Fruit fly (Drosophila melanogaster): ENCODE data around the gene CG33928.

The CG33928 gene

dm6 chr2L:17480943-17481580 is 44.7 kb upstream of the CG33928 start, which contains the start of the genes fws and Lamtor3 (continued):
- TF ChIP-seq CG1233 (GFP tag; optimal IDR thresholded peaks at IDR 0.05) = peak; percentile 98
- TF ChIP-seq Abd-B (GFP tag; optimal IDR thresholded peaks at IDR 0.05) = peak; percentile 98
- TF ChIP-seq CG4730 (GFP tag; IDR thresholded peaks at IDR 0.05) = peak; percentile 99
- TF ChIP-seq lab (GFP tag; optimal IDR thresholded peaks at IDR 0.05) = peak; percentile 99
- peak; percentile 79 for TF ChIP-seq MESR4 (GFP tag; optimal IDR thresholded peaks at IDR 0.05)
- peak; percentile 88 for TF ChIP-seq CG8281 (tag; optimal IDR thresholded peaks at IDR 0.05)
- TF ChIP-seq peb (GFP tag; IDR thresholded peaks at IDR 0.05) = peak; percentile 98
- peak; percentile 95 for TF ChIP-seq Vsx1 (GFP tag; optimal IDR thresholded peaks at IDR 0.05)
- peak; percentile 99 for TF ChIP-seq so (GFP tag; IDR thresholded peaks at IDR 0.05)
- peak; percentile 72 for TF ChIP-seq Mes4 (GFP tag; optimal IDR thresholded peaks at IDR 0.05)
- TF ChIP-seq CG11560 (tag; IDR thresholded peaks at IDR 0.05) = peak; percentile 92
- peak; percentile 99 for TF ChIP-seq tgo (GFP tag; IDR thresholded peaks at IDR 0.05)
- peak; percentile 98 for TF ChIP-seq zen (tag; optimal IDR thresholded peaks at IDR 0.05)
- TF ChIP-seq Mad (GFP tag; optimal IDR thresholded peaks at IDR 0.05) = peak; percentile 96
- peak; percentile 87 for TF ChIP-seq CG10321 (GFP tag; IDR thresholded peaks at IDR 0.05)
- TF ChIP-seq CG15514 (GFP tag; optimal IDR thresholded peaks at IDR 0.05) = peak; percentile 94
- TF ChIP-seq vfl (GFP tag; optimal IDR thresholded peaks at IDR 0.05) = peak; percentile 95
- peak; percentile 52 for TF ChIP-seq NC2α (GFP tag; optimal IDR thresholded peaks at IDR 0.05)
- TF ChIP-seq CG8388 (GFP tag; optimal IDR thresholded peaks at IDR 0.05) = peak; percentile 96
- peak; percentile 99 for TF ChIP-seq CG6272 (GFP tag; IDR thresholded peaks at IDR 0.05)
- peak; percentile 96 for TF ChIP-seq Blimp-1 (GFP tag; optimal IDR thresholded peaks at IDR 0.05)
- peak; percentile 98 for TF ChIP-seq bcd (GFP tag; optimal IDR thresholded peaks at IDR 0.05)
- peak; percentile 85 for TF ChIP-seq gcm2 (GFP tag; optimal IDR thresholded peaks at IDR 0.05)
- TF ChIP-seq chn (GFP tag; optimal IDR thresholded peaks at IDR 0.05) = peak; percentile 92
- peak; percentile 81 for TF ChIP-seq nom (GFP tag; optimal IDR thresholded peaks at IDR 0.05)
- peak; percentile 95 for TF ChIP-seq CG12769 (tag; optimal IDR thresholded peaks at IDR 0.05)
- TF ChIP-seq Dip3 (GFP tag; optimal IDR thresholded peaks at IDR 0.05) = peak; percentile 92
- TF ChIP-seq H15 (GFP tag; IDR thresholded peaks at IDR 0.05) = peak; percentile 99
- TF ChIP-seq HLH3B (GFP tag; IDR thresholded peaks at IDR 0.05) = peak; percentile 99
- TF ChIP-seq CG5180 (GFP tag; optimal IDR thresholded peaks at IDR 0.05) = peak; percentile 82
- no peak for TF ChIP-seq HmgD (GFP tag; optimal IDR thresholded peaks at IDR 0.05)
- no peak; the same call in 1 of the 2 replicates for TF ChIP-seq tna (GFP tag; IDR thresholded peaks at IDR 0.05; ENCODE audit: partially characterized antibody)
- TF ChIP-seq CG6689 (GFP tag; IDR thresholded peaks at IDR 0.05) = peak; percentile 99
- no peak for TF ChIP-seq zf30C (GFP tag; optimal IDR thresholded peaks at IDR 0.05)
- peak; percentile 44 for TF ChIP-seq CG4282 (GFP tag; optimal IDR thresholded peaks at IDR 0.05)
- TF ChIP-seq Gug (GFP tag; IDR thresholded peaks at IDR 0.05) = peak; percentile 99
- TF ChIP-seq sc (optimal IDR thresholded peaks at IDR 0.05) = no peak
- peak; percentile 98 for TF ChIP-seq sc (GFP tag; optimal IDR thresholded peaks at IDR 0.05)
- TF ChIP-seq lmd (GFP tag; IDR thresholded peaks at IDR 0.05) = peak; percentile 100
- peak; percentile 95 for TF ChIP-seq CG7987 (GFP tag; optimal IDR thresholded peaks at IDR 0.05)
- peak; percentile 41 for TF ChIP-seq pzg (GFP tag; optimal IDR thresholded peaks at IDR 0.05)
- peak; percentile 57 for TF ChIP-seq CG12236 (GFP tag; optimal IDR thresholded peaks at IDR 0.05)
- TF ChIP-seq h (optimal IDR thresholded peaks at IDR 0.05) = no peak
- peak; percentile 68 for TF ChIP-seq CG8089 (GFP tag; optimal IDR thresholded peaks at IDR 0.05)
- TF ChIP-seq CG3995 (GFP tag; optimal IDR thresholded peaks at IDR 0.05) = peak; percentile 73
- peak; percentile 74 for TF ChIP-seq Dref (GFP tag; IDR thresholded peaks at IDR 0.05)
- TF ChIP-seq CG2678 (tag; optimal IDR thresholded peaks at IDR 0.05) = peak; percentile 98
- peak; percentile 62 for TF ChIP-seq NK7.1 (GFP tag; optimal IDR thresholded peaks at IDR 0.05)
- peak; percentile 99 for TF ChIP-seq seq (GFP tag; IDR thresholded peaks at IDR 0.05)
- peak; percentile 56 for TF ChIP-seq mirr (GFP tag; optimal IDR thresholded peaks at IDR 0.05)
